Worm (Caenorhabditis elegans): Measurements from ENCODE around the gene lin-14.

ce11 chrX:11462112-11462511 is 3.2 kb upstream of the lin-14 start:
- TF ChIP-seq zag-1 (tag; optimal IDR thresholded peaks at IDR 0.05) (no peak), sdz-12 (GFP tag; optimal IDR thresholded peaks at IDR 0.05) (no peak), aha-1 (tag) (peak; percentile 92), set-16 (GFP tag; IDR thresholded peaks at IDR 0.05) (no peak), mes-2 (tag; optimal IDR thresholded peaks at IDR 0.05; ENCODE audit: poor library complexity, severe bottlenecking) (no peak)

Data from whole organism, L4 larva.